Fruit fly (Drosophila melanogaster) whole organism, prepupa: ENCODE results near the gene COX7A.

Experiments used
- CG6854 ChIP-seq: fragments of 200-800 bp; sonication (Bioruptor generic); optimal IDR thresholded peaks from 2 replicates; lab custom pipeline; 2017; ENCODE audit warnings: missing biosample characterization, mild to moderate bottlenecking, missing genetic modification characterization
- Gug ChIP-seq: fragments of 200-800 bp; sonication (Bioruptor generic); IDR thresholded peaks from 2 replicates; pipeline ENCODE4 v1.3.6; 2022; ENCODE audit warnings: missing biosample characterization, missing genetic modification characterization
- Hr39 ChIP-seq: fragments of 200-800 bp; sonication (Bioruptor generic); optimal IDR thresholded peaks from 2 replicates; lab custom pipeline; 2016; ENCODE audit warnings: missing biosample characterization, missing genetic modification characterization
- Hr4 ChIP-seq: fragments of 200-800 bp; sonication (Bioruptor generic); optimal IDR thresholded peaks from 3 replicates; lab custom pipeline; 2016; ENCODE audit warnings: missing biosample characterization, missing genetic modification characterization
- acj6 ChIP-seq: fragments of 200-800 bp; sonication (Bioruptor generic); optimal IDR thresholded peaks from 3 replicates; lab custom pipeline; 2016; ENCODE audit warnings: missing biosample characterization, missing genetic modification characterization

DNA sequence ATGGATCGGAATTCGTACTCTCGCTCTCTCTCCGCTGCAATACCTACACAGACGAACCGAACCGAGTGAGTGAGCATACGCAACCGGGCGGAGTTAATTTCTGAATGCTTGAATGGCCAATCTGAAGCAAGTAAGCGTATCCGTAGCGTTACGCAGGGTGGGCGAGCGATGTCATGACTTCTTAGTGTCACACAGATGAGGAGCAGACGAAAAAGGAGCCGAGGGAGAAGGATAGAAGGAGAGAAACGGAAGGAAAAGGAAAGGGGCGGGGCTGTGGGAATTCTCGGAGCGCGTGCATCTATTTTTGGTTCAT is 6.4 kb downstream of the COX7A start:
- TF ChIP-seq Hr39 (GFP tag; lab: Kevin White, UChicago) (no peak), Hr4 (GFP tag; lab: Kevin White, UChicago) (no peak), Gug (GFP tag; lab: Robert Waterston, UW) (no peak), CG6854 (GFP tag; lab: Kevin White, UChicago) (no peak), acj6 (GFP tag; lab: Kevin White, UChicago) (no peak)
